Fruit fly (Drosophila melanogaster): ENCODE data around the gene CG13398.

CG13398 gene

dm6 chr2L:8362273-8362954 is 52.6 kb downstream of the CG13398 start, which contains the start of gene CG7627:
TSS of gene CG7627 (minus strand) at chr2L:8362469.
- TF ChIP-seq B-H2 (GFP tag; optimal IDR thresholded peaks at IDR 0.05) = peak; percentile 70
- peak in 1 of 2 experiments; percentile 41 for TF ChIP-seq Eip74EF (GFP tag; optimal IDR thresholded peaks at IDR 0.05)
- TF ChIP-seq Chrac-16 (GFP tag; optimal IDR thresholded peaks at IDR 0.05) = peak; percentile 62
- TF ChIP-seq BEAF-32 (GFP tag; optimal IDR thresholded peaks at IDR 0.05) = no peak
- peak; percentile 11 for TF ChIP-seq zen (tag; optimal IDR thresholded peaks at IDR 0.05)
- peak; percentile 74 for TF ChIP-seq CG9817 (tag; optimal IDR thresholded peaks at IDR 0.05)
- TF ChIP-seq Scr (GFP tag; IDR thresholded peaks at IDR 0.05; ENCODE audit: partially characterized antibody) = 0 out of 2 replicates have a peak, but pooled peaks have one; percentile 26
- peak; percentile 21; the same call in 1 of the 2 replicates for TF ChIP-seq Doc2 (GFP tag; IDR thresholded peaks at IDR 0.05)
- peak; percentile 78 for TF ChIP-seq CG10979 (tag; optimal IDR thresholded peaks at IDR 0.05)
- TF ChIP-seq psq (GFP tag; optimal IDR thresholded peaks at IDR 0.05) = no peak
- peak; percentile 63 for TF ChIP-seq NK7.1 (GFP tag; optimal IDR thresholded peaks at IDR 0.05)
- peak; percentile 65 for TF ChIP-seq vfl (GFP tag; optimal IDR thresholded peaks at IDR 0.05)
- TF ChIP-seq CG12104 (GFP tag; optimal IDR thresholded peaks at IDR 0.05) = peak; percentile 76
- peak; percentile 71 for TF ChIP-seq seq (GFP tag; IDR thresholded peaks at IDR 0.05)
- peak; percentile 63; the same call in 1 of the 3 replicates for TF ChIP-seq CG11093 (GFP tag; IDR thresholded peaks at IDR 0.05)
- no peak for TF ChIP-seq Spps (tag; optimal IDR thresholded peaks at IDR 0.05)
- TF ChIP-seq ewg (GFP tag; optimal IDR thresholded peaks at IDR 0.05) = peak; percentile 47
- peak; percentile 78 for TF ChIP-seq CG13424 (tag; optimal IDR thresholded peaks at IDR 0.05)
- TF ChIP-seq CG14965 (GFP tag; optimal IDR thresholded peaks at IDR 0.05; ENCODE audit: borderline replicate concordance) = no peak
- TF ChIP-seq CG8944 (GFP tag; optimal IDR thresholded peaks at IDR 0.05) = peak; percentile 75
- no peak for TF ChIP-seq prd (optimal IDR thresholded peaks at IDR 0.05)
- peak; percentile 81 for TF ChIP-seq prd (GFP tag; IDR thresholded peaks at IDR 0.05)
- no peak for TF ChIP-seq Hr39 (optimal IDR thresholded peaks at IDR 0.05)
- TF ChIP-seq sima (GFP tag; optimal IDR thresholded peaks at IDR 0.05) = no peak
- TF ChIP-seq Trl (optimal IDR thresholded peaks at IDR 0.05) = no peak
- peak; percentile 71 for TF ChIP-seq Trl (GFP tag; optimal IDR thresholded peaks at IDR 0.05)
- TF ChIP-seq CG18599 (GFP tag; optimal IDR thresholded peaks at IDR 0.05) = peak; percentile 94
- no peak for TF ChIP-seq pita (GFP tag; optimal IDR thresholded peaks at IDR 0.05)
- TF ChIP-seq CG14860 (GFP tag; IDR thresholded peaks at IDR 0.05; ENCODE audit: partially characterized antibody) = no peak
- TF ChIP-seq chm (GFP tag; IDR thresholded peaks at IDR 0.05) = peak; percentile 72; the same call in 1 of the 2 replicates
- peak; percentile 72 for TF ChIP-seq CG17829 (tag; optimal IDR thresholded peaks at IDR 0.05)
- peak; percentile 80 for TF ChIP-seq CG14441 (GFP tag; IDR thresholded peaks at IDR 0.05)
- TF ChIP-seq CG15514 (GFP tag; optimal IDR thresholded peaks at IDR 0.05) = peak; percentile 53
- TF ChIP-seq Bteb2 (GFP tag; optimal IDR thresholded peaks at IDR 0.05) = peak; percentile 10
- TF ChIP-seq Lim3 (GFP tag; IDR thresholded peaks at IDR 0.05) = no peak
- TF ChIP-seq cwo (GFP tag; optimal IDR thresholded peaks at IDR 0.05) = peak; percentile 83
- no peak for TF ChIP-seq cg (GFP tag; optimal IDR thresholded peaks at IDR 0.05)
- no peak for TF ChIP-seq sens-2 (GFP tag; IDR thresholded peaks at IDR 0.05)
- TF ChIP-seq HmgD (GFP tag; optimal IDR thresholded peaks at IDR 0.05) = peak; percentile 65
- TF ChIP-seq CG11456 (GFP tag; IDR thresholded peaks at IDR 0.05) = peak; percentile 88
- TF ChIP-seq CG13894 (tag; optimal IDR thresholded peaks at IDR 0.05) = peak; percentile 75
- TF ChIP-seq CG8290 (GFP tag; optimal IDR thresholded peaks at IDR 0.05) = peak; percentile 22
- peak in 1 of 2 experiments; percentile 71 for TF ChIP-seq CG8290 (tag; optimal IDR thresholded peaks at IDR 0.05)
- peak; percentile 53 for TF ChIP-seq CG12155 (GFP tag; optimal IDR thresholded peaks at IDR 0.05)
- TF ChIP-seq CG13775 (GFP tag; optimal IDR thresholded peaks at IDR 0.05) = peak; percentile 60
- peak; percentile 50 for TF ChIP-seq eyg (GFP tag; optimal IDR thresholded peaks at IDR 0.05)
- TF ChIP-seq CG11695 (GFP tag; IDR thresholded peaks at IDR 0.05) = peak; percentile 72; the same call in 2 of the 3 replicates
- TF ChIP-seq ranshi (GFP tag; IDR thresholded peaks at IDR 0.05) = peak; percentile 81
- peak; percentile 87 for TF ChIP-seq Rfx (GFP tag; IDR thresholded peaks at IDR 0.05)
- TF ChIP-seq twi (tag; optimal IDR thresholded peaks at IDR 0.05) = no peak

All from whole organism, embryonic.